Worm (Caenorhabditis elegans): Measurements from ENCODE around the gene cdk-5.

Gene cdk-5

ce11 chrIII:13464493-13465362 is 1.4 kb downstream of the cdk-5 start, which contains the start of gene kel-3:
kel-3 (plus strand) TSS chrIII:13464820.
- TF ChIP-seq him-1 (tag; optimal IDR thresholded peaks at IDR 0.05) (peak; percentile 41), dao-5 (tag; optimal IDR thresholded peaks at IDR 0.05) (peak; percentile 75), W03F9.2 (tag; optimal IDR thresholded peaks at IDR 0.05) (peak; percentile 40)

ce11 chrIII:13462965-13463783 is 3.0 kb downstream of the cdk-5 start, which contains the start of gene ant-1.1:
ant-1.1 (plus strand) TSS chrIII:13463163.
- TF ChIP-seq W03F9.2 (tag; optimal IDR thresholded peaks at IDR 0.05) (peak; percentile 88), him-1 (tag; optimal IDR thresholded peaks at IDR 0.05) (peak; percentile 38), dao-5 (tag; optimal IDR thresholded peaks at IDR 0.05) (no peak)

DNA sequence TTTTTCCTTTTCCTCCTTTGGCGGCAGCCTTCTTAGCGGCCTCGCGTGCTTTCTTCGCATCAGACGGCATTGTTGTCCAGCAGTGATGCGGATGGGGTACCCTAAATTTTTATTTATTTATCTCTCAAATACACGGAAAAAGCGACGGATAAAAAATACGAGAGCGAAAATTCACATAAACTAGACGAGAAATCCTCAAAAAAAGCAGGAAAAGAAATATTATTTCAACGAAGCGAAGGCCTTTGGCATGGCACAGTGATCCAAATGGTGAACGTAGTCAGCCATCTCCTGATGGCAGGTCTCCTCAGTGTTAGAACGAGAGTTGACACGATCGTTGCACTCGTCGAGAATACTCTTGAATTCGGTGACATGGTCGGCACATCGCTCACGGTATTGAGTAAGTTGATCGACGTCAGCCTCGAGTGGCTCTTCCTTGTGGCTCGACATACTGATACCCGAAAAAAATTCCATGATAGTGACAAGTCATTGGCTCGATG is 4.0 kb downstream of the cdk-5 start, which contains the start of the genes abcf-2 and T27E9.2:
TSS of gene abcf-2 (minus strand) at position 101 of the 497 bp plus-strand sequence.
TSS of gene T27E9.2 (minus strand) at position 447 of the 497 bp plus-strand sequence.
- TF ChIP-seq W03F9.2 (tag; optimal IDR thresholded peaks at IDR 0.05) (no peak), dao-5 (tag; optimal IDR thresholded peaks at IDR 0.05) (no peak), him-1 (tag; optimal IDR thresholded peaks at IDR 0.05) (no peak)

ce11 chrIII:13461535-13461934 is 4.6 kb downstream of the cdk-5 start:
- no peak for TF ChIP-seq W03F9.2 (tag; optimal IDR thresholded peaks at IDR 0.05)
- TF ChIP-seq him-1 (tag; optimal IDR thresholded peaks at IDR 0.05): no peak
- no peak for TF ChIP-seq dao-5 (tag; optimal IDR thresholded peaks at IDR 0.05)

- no peak for TF ChIP-seq him-1 (tag; optimal IDR thresholded peaks at IDR 0.05)
- TF ChIP-seq W03F9.2 (tag; optimal IDR thresholded peaks at IDR 0.05): no peak
- no peak for TF ChIP-seq dao-5 (tag; optimal IDR thresholded peaks at IDR 0.05)
Measured at ce11 chrIII:13458978-13459596, 7.1 kb downstream of the cdk-5 start, which contains the start of gene tag-164. tag-164 (plus strand) TSS chrIII:13459546.

DNA sequence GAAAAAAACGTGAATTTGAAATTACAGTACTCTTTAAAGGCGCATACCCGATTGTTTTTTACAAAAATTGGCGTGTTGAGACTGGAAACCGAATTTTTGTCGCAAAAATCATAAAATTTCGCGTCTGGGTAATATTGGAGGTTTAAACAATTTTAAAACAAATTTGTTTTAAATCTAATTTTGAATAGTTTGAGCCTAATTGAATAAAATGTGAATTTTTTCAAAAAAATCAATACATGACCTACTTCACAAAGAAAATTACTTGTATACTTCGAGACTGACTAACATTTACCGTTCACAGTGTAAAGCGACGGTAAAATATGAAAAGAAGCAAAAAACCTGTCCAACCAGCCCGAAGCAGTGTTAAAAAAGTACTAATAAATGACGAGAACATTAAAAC is 8.8 kb downstream of the cdk-5 start:
- TF ChIP-seq W03F9.2 (tag; optimal IDR thresholded peaks at IDR 0.05) (no peak), dao-5 (tag; optimal IDR thresholded peaks at IDR 0.05) (no peak), him-1 (tag; optimal IDR thresholded peaks at IDR 0.05) (no peak)

ce11 chrIII:13455816-13456215 is 10.3 kb downstream of the cdk-5 start:
- TF ChIP-seq him-1 (tag; optimal IDR thresholded peaks at IDR 0.05): no peak
- TF ChIP-seq W03F9.2 (tag; optimal IDR thresholded peaks at IDR 0.05): no peak
- no peak for TF ChIP-seq dao-5 (tag; optimal IDR thresholded peaks at IDR 0.05)

DNA sequence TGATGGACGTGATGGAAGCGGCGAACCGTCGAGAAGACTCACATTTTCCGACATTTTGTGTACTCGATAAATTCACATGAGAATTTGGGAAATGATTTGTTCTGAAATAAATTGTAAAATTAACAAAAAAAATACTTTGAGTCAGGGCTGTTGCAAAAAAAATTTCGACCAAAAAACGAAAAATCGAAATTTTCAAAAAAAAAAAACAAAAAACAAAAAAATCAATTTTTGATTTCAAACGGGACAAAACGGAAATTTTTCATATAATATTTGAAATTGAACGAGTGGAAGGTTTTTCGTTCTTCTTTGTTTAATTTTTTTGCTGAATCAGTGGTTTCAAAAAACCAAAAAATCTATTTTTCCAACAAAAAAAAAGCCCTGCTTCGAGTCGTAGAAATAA is 10.9 kb downstream of the cdk-5 start, which contains the start of gene cua-1:
TSS of gene cua-1 (minus strand) at position 101 of the 400 bp plus-strand sequence.
- TF ChIP-seq W03F9.2 (tag; optimal IDR thresholded peaks at IDR 0.05) (no peak), dao-5 (tag; optimal IDR thresholded peaks at IDR 0.05) (no peak), him-1 (tag; optimal IDR thresholded peaks at IDR 0.05) (no peak)

ce11 chrIII:13452824-13453223 is 13.3 kb downstream of the cdk-5 start:
- TF ChIP-seq dao-5 (tag; optimal IDR thresholded peaks at IDR 0.05) (no peak), him-1 (tag; optimal IDR thresholded peaks at IDR 0.05) (no peak), W03F9.2 (tag; optimal IDR thresholded peaks at IDR 0.05) (no peak)

DNA sequence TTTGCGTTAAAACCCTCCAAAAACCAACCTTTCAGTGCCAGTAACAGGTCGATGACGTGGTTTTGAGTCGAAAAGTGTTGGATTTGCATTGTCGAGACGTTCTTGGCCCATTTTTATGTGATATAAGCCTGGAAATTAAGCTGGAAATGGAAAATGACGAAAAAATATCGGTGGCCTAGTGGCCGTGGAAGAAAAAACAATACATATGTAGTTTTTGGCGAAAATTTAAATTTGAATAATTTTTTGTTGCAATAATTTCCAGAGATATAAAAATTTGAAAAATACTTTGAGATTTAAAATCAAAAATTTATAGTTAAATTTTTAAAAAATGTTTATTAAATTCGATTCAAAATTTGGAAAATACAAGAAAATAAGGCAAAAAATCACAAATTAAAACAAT is 26.7 kb downstream of the cdk-5 start, which contains the start of gene ciao-2B:
TSS of gene ciao-2B (minus strand) at position 130 of the 400 bp plus-strand sequence.
- TF ChIP-seq W03F9.2 (tag; optimal IDR thresholded peaks at IDR 0.05) (no peak), dao-5 (tag; optimal IDR thresholded peaks at IDR 0.05) (no peak), him-1 (tag; optimal IDR thresholded peaks at IDR 0.05) (no peak)

DNA sequence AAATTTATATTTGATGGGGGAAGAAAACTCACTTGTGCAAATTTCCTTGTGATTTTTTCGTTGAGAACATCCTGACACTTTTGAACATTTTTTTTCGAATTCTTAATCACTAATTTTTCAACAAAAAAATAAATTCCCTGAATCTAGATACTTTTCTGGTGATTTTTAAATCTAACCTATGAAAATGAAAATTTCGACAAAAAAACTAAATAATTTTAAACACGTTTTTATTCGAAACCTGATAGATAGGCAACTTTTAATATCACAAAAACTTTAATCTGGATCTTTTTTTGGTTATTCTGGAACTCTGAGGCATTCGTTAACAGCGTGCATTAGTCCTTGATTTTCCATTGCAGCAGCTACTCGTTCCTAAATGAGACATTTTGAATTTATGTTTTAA is 29.3 kb downstream of the cdk-5 start, which contains the start of gene F45G2.9:
TSS of gene F45G2.9 (minus strand) at position 101 of the 400 bp plus-strand sequence.
- no peak for TF ChIP-seq dao-5 (tag; optimal IDR thresholded peaks at IDR 0.05)
- no peak for TF ChIP-seq him-1 (tag; optimal IDR thresholded peaks at IDR 0.05)
- TF ChIP-seq W03F9.2 (tag; optimal IDR thresholded peaks at IDR 0.05): no peak

DNA sequence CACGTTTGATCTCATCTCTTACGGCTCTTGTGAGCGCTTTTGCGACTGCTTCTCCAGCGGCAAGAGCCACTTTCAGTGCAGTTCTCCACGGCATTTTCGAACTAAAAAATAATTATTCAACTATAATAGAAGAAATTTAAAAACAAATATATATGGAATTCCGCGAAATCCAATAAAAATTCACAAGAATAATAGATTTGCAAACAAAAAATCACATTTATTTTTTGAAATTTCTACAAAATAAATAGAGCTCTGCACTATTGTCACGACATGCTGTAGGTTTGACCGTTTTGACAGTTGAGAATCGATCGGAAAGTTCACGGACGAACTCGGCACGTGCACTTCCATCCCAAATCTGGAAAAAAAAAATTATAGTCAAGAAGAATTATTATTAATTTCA is 30.6 kb downstream of the cdk-5 start, which contains the start of gene F45G2.8:
TSS of gene F45G2.8 (minus strand) at position 101 of the 400 bp plus-strand sequence.
- no peak for TF ChIP-seq him-1 (tag; optimal IDR thresholded peaks at IDR 0.05)
- no peak for TF ChIP-seq W03F9.2 (tag; optimal IDR thresholded peaks at IDR 0.05)
- TF ChIP-seq dao-5 (tag; optimal IDR thresholded peaks at IDR 0.05): no peak

- no peak for TF ChIP-seq dao-5 (tag; optimal IDR thresholded peaks at IDR 0.05)
- TF ChIP-seq W03F9.2 (tag; optimal IDR thresholded peaks at IDR 0.05): no peak
- no peak for TF ChIP-seq him-1 (tag; optimal IDR thresholded peaks at IDR 0.05)
Measured at ce11 chrIII:13434404-13434803, 31.7 kb downstream of the cdk-5 start, which contains the start of gene F45G2.7. F45G2.7 (minus strand) TSS chrIII:13434504.
